Fruit fly (Drosophila melanogaster) whole organism, embryonic: ENCODE data around the gene lgs.

Source experiments
- Abd-B ChIP-seq: fragments of 200-800 bp; sonication (Bioruptor generic); optimal IDR thresholded peaks from 2 replicates; lab custom pipeline; 2018; ENCODE audit warnings: missing biosample characterization, mild to moderate bottlenecking, missing genetic modification characterization, moderate library complexity
- Blimp-1 ChIP-seq: fragments of 200-800 bp; sonication (Bioruptor generic); optimal IDR thresholded peaks from 3 replicates; lab custom pipeline; 2018; ENCODE audit warnings: missing biosample characterization, missing genetic modification characterization, mild to moderate bottlenecking, moderate library complexity, missing genetic modification reagents
- CG10462 ChIP-seq: fragments of 200-800 bp; sonication (Bioruptor generic); optimal IDR thresholded peaks from 2 replicates; lab custom pipeline; 2016; ENCODE audit warnings: missing biosample characterization, missing genetic modification characterization
- CG10543 ChIP-seq: fragments of 200-800 bp; sonication (Bioruptor generic); optimal IDR thresholded peaks from 3 replicates; lab custom pipeline; 2017; ENCODE audit warnings: missing biosample characterization, mild to moderate bottlenecking, missing genetic modification characterization, moderate library complexity
- CG11695 ChIP-seq: fragments of 200-800 bp; sonication (Bioruptor generic); IDR thresholded peaks from 3 replicates; pipeline ENCODE4 v1.3.6; 2022; ENCODE audit warnings: missing biosample characterization, missing genetic modification characterization
- CG12104 ChIP-seq: fragments of 200-800 bp; sonication (Bioruptor generic); optimal IDR thresholded peaks from 3 replicates; lab custom pipeline; 2016; ENCODE audit warnings: missing biosample characterization, missing genetic modification characterization
- CG12744 ChIP-seq: fragments of 200-800 bp; sonication (Bioruptor generic); optimal IDR thresholded peaks from 2 replicates; lab custom pipeline; 2016; ENCODE audit warnings: missing biosample characterization, missing genetic modification characterization
- CG15011 ChIP-seq: fragments of 200-800 bp; sonication (Bioruptor generic); optimal IDR thresholded peaks from 3 replicates; lab custom pipeline; 2018; ENCODE audit warnings: missing biosample characterization, mild to moderate bottlenecking, missing genetic modification characterization
- CG15696 ChIP-seq: fragments of 200-800 bp; sonication (Bioruptor generic); optimal IDR thresholded peaks from 2 replicates; lab custom pipeline; 2019; ENCODE audit warnings: missing biosample characterization, mild to moderate bottlenecking, missing genetic modification characterization, moderate library complexity
- CG1602 ChIP-seq: fragments of 200-800 bp; sonication (Bioruptor generic); optimal IDR thresholded peaks from 3 replicates; lab custom pipeline; 2016; ENCODE audit warnings: missing biosample characterization, missing genetic modification characterization
- CG18619 ChIP-seq: fragments of 200-800 bp; sonication (Bioruptor generic); optimal IDR thresholded peaks from 3 replicates; lab custom pipeline; 2017; ENCODE audit warnings: missing biosample characterization, mild to moderate bottlenecking, missing genetic modification characterization
- CG31224 ChIP-seq: fragments of 200-800 bp; sonication (Bioruptor generic); IDR thresholded peaks from 2 replicates; pipeline ENCODE4 v1.3.6; 2022; ENCODE audit warnings: missing biosample characterization, missing genetic modification characterization
- CG31441 ChIP-seq: fragments of 200-800 bp; sonication (Bioruptor generic); IDR thresholded peaks from 2 replicates; pipeline ENCODE4 v1.3.6; 2022; ENCODE audit warnings: missing biosample characterization, missing genetic modification characterization
- CG33213 ChIP-seq: fragments of 200-800 bp; sonication (Bioruptor generic); optimal IDR thresholded peaks from 3 replicates; lab custom pipeline; 2016; ENCODE audit warnings: missing biosample characterization, missing genetic modification characterization
- CG3407 ChIP-seq: fragments of 200-800 bp; sonication (Bioruptor generic); optimal IDR thresholded peaks from 2 replicates; lab custom pipeline; 2018; ENCODE audit warnings: missing biosample characterization, mild to moderate bottlenecking, missing genetic modification characterization
- CG4424 ChIP-seq: fragments of 200-800 bp; sonication (Bioruptor generic); optimal IDR thresholded peaks from 3 replicates; lab custom pipeline; 2016; ENCODE audit warnings: missing biosample characterization, missing genetic modification characterization
- CG4707 ChIP-seq: fragments of 200-800 bp; sonication (Bioruptor generic); optimal IDR thresholded peaks from 2 replicates; lab custom pipeline; 2018; ENCODE audit warnings: missing biosample characterization, mild to moderate bottlenecking, missing genetic modification characterization, moderate library complexity
- CG6791 ChIP-seq: fragments of 200-800 bp; sonication (Bioruptor generic); IDR thresholded peaks from 3 replicates; pipeline ENCODE4 v1.3.6; 2022; ENCODE audit warnings: missing biosample characterization, missing genetic modification characterization; ENCODE audit not compliant: partially characterized antibody
- CG7963 ChIP-seq: fragments of 200-800 bp; sonication (Bioruptor generic); IDR thresholded peaks from 3 replicates; pipeline ENCODE4 v1.3.6; 2022; ENCODE audit warnings: missing biosample characterization, missing genetic modification characterization; ENCODE audit not compliant: partially characterized antibody
- CG8281 ChIP-seq: fragments of 200-800 bp; sonication (Bioruptor generic); optimal IDR thresholded peaks from 2 replicates; lab custom pipeline; 2018; ENCODE audit warnings: missing biosample characterization, mild to moderate bottlenecking, missing genetic modification characterization, moderate library complexity
- CG9876 ChIP-seq: fragments of 200-800 bp; sonication (Bioruptor generic); optimal IDR thresholded peaks from 2 replicates; lab custom pipeline; 2016; ENCODE audit warnings: missing biosample characterization, missing genetic modification characterization
- Dbx ChIP-seq: fragments of 200-800 bp; sonication (Bioruptor generic); IDR thresholded peaks from 3 replicates; pipeline ENCODE4 v1.3.6; 2022; ENCODE audit warnings: missing biosample characterization, missing genetic modification characterization
- Dfd ChIP-seq, 2 experiments: fragments of >200 bp; optimal IDR thresholded peaks; 2 replicates each; lab custom pipeline; 2017; ENCODE audit warnings: missing biosample characterization in 2 of 2, missing genetic modification characterization in 2 of 2
- Dll ChIP-seq: fragments of 200-800 bp; sonication (Bioruptor generic); IDR thresholded peaks from 4 replicates; pipeline ENCODE4 v1.3.6; 2022; ENCODE audit warnings: missing biosample characterization, missing genetic modification characterization; ENCODE audit not compliant: partially characterized antibody
- GATAe ChIP-seq: fragments of 200-800 bp; sonication (Bioruptor generic); conservative IDR thresholded peaks from 2 replicates; pipeline ENCODE4 v1.3.6; 2022; ENCODE audit warnings: missing biosample characterization, missing genetic modification characterization
- H15 ChIP-seq: fragments of 200-800 bp; sonication (Bioruptor generic); IDR thresholded peaks from 3 replicates; pipeline ENCODE4 v1.3.6; 2022; ENCODE audit warnings: missing biosample characterization, missing genetic modification characterization
- HHEX ChIP-seq: fragments of 200-800 bp; sonication (Bioruptor generic); optimal IDR thresholded peaks from 3 replicates; lab custom pipeline; 2017; ENCODE audit warnings: missing biosample characterization, mild to moderate bottlenecking, missing genetic modification characterization, missing genetic modification reagents
- HLH54F ChIP-seq: fragments of 200-800 bp; sonication (Bioruptor generic); optimal IDR thresholded peaks from 3 replicates; lab custom pipeline; 2016; ENCODE audit warnings: missing biosample characterization, missing genetic modification characterization
- Hsf ChIP-seq: fragments of 200-800 bp; sonication (Bioruptor generic); optimal IDR thresholded peaks from 3 replicates; lab custom pipeline; 2016; ENCODE audit warnings: missing biosample characterization, missing genetic modification characterization
- Kr ChIP-seq: fragments of 200-800 bp; sonication (Bioruptor generic); optimal IDR thresholded peaks from 2 replicates; lab custom pipeline; 2017; ENCODE audit warnings: missing biosample characterization, mild to moderate bottlenecking, missing genetic modification characterization
- NfI ChIP-seq: fragments of 200-800 bp; sonication (Bioruptor generic); optimal IDR thresholded peaks from 3 replicates; lab custom pipeline; 2018; ENCODE audit warnings: missing biosample characterization, mild to moderate bottlenecking, missing genetic modification characterization, moderate library complexity
- Rx ChIP-seq: fragments of 200-800 bp; sonication (Bioruptor generic); IDR thresholded peaks from 2 replicates; pipeline ENCODE4 v1.3.6; 2022; ENCODE audit warnings: missing biosample characterization, missing genetic modification characterization
- YL-1 ChIP-seq: fragments of 200-800 bp; sonication (Bioruptor generic); optimal IDR thresholded peaks from 3 replicates; lab custom pipeline; 2017; ENCODE audit warnings: missing biosample characterization, mild to moderate bottlenecking, missing genetic modification characterization
- chn ChIP-seq: fragments of 200-800 bp; sonication (Bioruptor generic); optimal IDR thresholded peaks from 2 replicates; lab custom pipeline; 2016; ENCODE audit warnings: missing biosample characterization, missing genetic modification characterization
- esg ChIP-seq: fragments of 200-800 bp; sonication (Bioruptor generic); conservative IDR thresholded peaks from 2 replicates; pipeline ENCODE4 v1.3.6; 2022; ENCODE audit warnings: missing biosample characterization, missing genetic modification characterization
- ham ChIP-seq: fragments of 200-800 bp; sonication (Bioruptor generic); IDR thresholded peaks from 2 replicates; pipeline ENCODE4 v1.3.6; 2022; ENCODE audit warnings: missing biosample characterization, missing genetic modification characterization
- insv ChIP-seq, 2 experiments: fragments of 200-800 bp; sonication (Bioruptor generic); optimal IDR thresholded peaks; 3 replicates each; lab custom pipeline; 2016 to 2018; ENCODE audit warnings: missing biosample characterization in 2 of 2, missing genetic modification characterization in 2 of 2
- jumu ChIP-seq: fragments of 200-800 bp; sonication (Bioruptor generic); optimal IDR thresholded peaks from 3 replicates; lab custom pipeline; 2016; ENCODE audit warnings: missing biosample characterization, missing genetic modification characterization
- kni ChIP-seq: fragments of 200-800 bp; sonication (Bioruptor generic); optimal IDR thresholded peaks from 3 replicates; lab custom pipeline; 2017; ENCODE audit warnings: mild to moderate bottlenecking, missing biosample characterization, missing genetic modification reagents, missing genetic modification characterization
- lola ChIP-seq, 3 experiments: fragments of >200 bp in 2 of 3; fragments of 200-800 bp in 1 of 3; sonication (Bioruptor generic) in 1 of 3; optimal IDR thresholded peaks; 2 replicates each; lab custom pipeline; 2017 to 2019; ENCODE audit warnings: missing biosample characterization in 3 of 3, missing genetic modification characterization in 3 of 3, mild to moderate bottlenecking in 1 of 3, moderate library complexity in 1 of 3
- lov ChIP-seq, 2 experiments: fragments of 200-800 bp in 1 of 2; fragments of >200 bp in 1 of 2; sonication (Bioruptor generic) in 1 of 2; IDR thresholded peaks in 1 of 2; optimal IDR thresholded peaks in 1 of 2; 2 replicates in 1 of 2; 3 replicates in 1 of 2; pipeline versions ENCODE4 v1.3.6 to Lab custom; 2017 to 2022; ENCODE audit warnings: missing biosample characterization in 1 of 2, missing genetic modification characterization in 1 of 2
- nom ChIP-seq: fragments of 200-800 bp; sonication (Bioruptor generic); optimal IDR thresholded peaks from 2 replicates; lab custom pipeline; 2017; ENCODE audit warnings: missing biosample characterization, missing genetic modification characterization, mild to moderate bottlenecking, moderate library complexity, missing genetic modification reagents
- onecut ChIP-seq: fragments of 200-800 bp; sonication (Bioruptor generic); IDR thresholded peaks from 2 replicates; pipeline ENCODE4 v1.3.6; 2022; ENCODE audit warnings: missing biosample characterization, missing genetic modification characterization
- sens ChIP-seq: fragments of 200-800 bp; sonication (Bioruptor generic); peaks from one replicate; lab custom pipeline; 2016; ENCODE audit warnings: missing biosample characterization, missing genetic modification characterization
- slou ChIP-seq: fragments of 200-800 bp; sonication (Bioruptor generic); optimal IDR thresholded peaks from 3 replicates; lab custom pipeline; 2016; ENCODE audit warnings: missing biosample characterization, missing genetic modification characterization
- ssp ChIP-seq: fragments of 200-800 bp; sonication (Bioruptor generic); IDR thresholded peaks from 2 replicates; pipeline ENCODE4 v1.3.6; 2022; ENCODE audit warnings: missing biosample characterization, missing genetic modification characterization
- wdn ChIP-seq: fragments of 200-800 bp; sonication (Bioruptor generic); IDR thresholded peaks from 2 replicates; pipeline ENCODE4 v1.3.6; 2022; ENCODE audit warnings: missing biosample characterization, missing genetic modification characterization
- zfh1 ChIP-seq: fragments of 200-800 bp; sonication (Bioruptor generic); IDR thresholded peaks from 3 replicates; pipeline ENCODE4 v1.3.6; 2022; ENCODE audit warnings: missing biosample characterization, missing genetic modification characterization

The lgs gene

DNA sequence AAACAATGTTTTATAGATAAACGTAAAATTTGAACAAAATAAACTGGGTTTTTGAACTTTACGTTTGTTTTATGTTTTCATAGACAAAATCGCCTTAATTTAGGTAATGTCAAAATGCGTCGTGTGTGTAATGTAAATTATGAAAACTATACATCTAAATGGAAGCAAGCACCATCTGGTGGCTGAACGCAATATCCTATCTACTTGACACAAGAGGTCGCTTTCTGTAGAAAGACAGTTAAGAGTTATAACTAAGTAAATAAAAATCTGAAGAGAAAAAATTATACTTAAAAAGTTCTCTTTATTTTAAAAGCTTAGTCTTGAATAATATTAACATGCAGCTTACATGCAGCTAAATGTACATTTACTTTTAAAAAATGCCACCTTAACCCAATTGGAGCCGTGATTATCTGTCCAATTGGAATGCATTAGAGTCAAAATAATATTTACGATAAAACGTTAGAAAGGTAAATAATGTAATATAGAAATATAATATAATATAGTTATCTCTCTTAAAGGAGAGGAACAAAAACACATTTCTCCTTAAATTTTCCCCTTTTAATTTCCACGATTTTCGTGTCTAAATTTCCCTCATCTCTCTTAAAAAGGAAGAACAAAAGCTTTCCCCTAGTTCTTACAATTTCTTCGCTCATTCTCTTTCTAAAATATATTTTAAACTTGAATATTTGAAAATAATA, 18.9 kb downstream of the lgs start (continued):
- peak; percentile 69 for TF ChIP-seq CG10543 (GFP tag; lab: Kevin White, UChicago)
- TF ChIP-seq slou (GFP tag; lab: Kevin White, UChicago) = peak; percentile 88
- peak; percentile 99 for TF ChIP-seq sens
- TF ChIP-seq CG31224 (GFP tag; lab: Robert Waterston, UW) = peak; percentile 79; the same call in 1 of the 2 replicates
- TF ChIP-seq CG4707 (GFP tag; lab: Kevin White, UChicago) = peak; percentile 93
- TF ChIP-seq onecut (GFP tag; lab: Robert Waterston, UW) = peak; percentile 91
- TF ChIP-seq chn (GFP tag; lab: Kevin White, UChicago) = peak; percentile 97
- peak; percentile 76 for TF ChIP-seq CG15011 (GFP tag; lab: Kevin White, UChicago)
- TF ChIP-seq CG12104 = peak; percentile 88
- no peak for TF ChIP-seq Dfd (GFP tag; optimal IDR thresholded peaks at IDR 0.05; lab: Kevin White, UChicago)
- peak; percentile 84 for TF ChIP-seq CG10462 (GFP tag; lab: Kevin White, UChicago)
- no peak for TF ChIP-seq ssp
- TF ChIP-seq CG3407 (GFP tag; lab: Kevin White, UChicago) = peak; percentile 86
- TF ChIP-seq zfh1 = peak; percentile 92
- no peak; the same call in 1 of the 2 replicates for TF ChIP-seq GATAe (GFP tag; lab: Robert Waterston, UW)
- no peak for TF ChIP-seq Kr (GFP tag; lab: Kevin White, UChicago)
- TF ChIP-seq Dbx = peak; percentile 95; the same call in 2 of the 3 replicates
- peak; percentile 96 for TF ChIP-seq CG4424
- peak; percentile 94 for TF ChIP-seq CG9876 (GFP tag; lab: Kevin White, UChicago)
- TF ChIP-seq CG11695 (GFP tag; lab: Robert Waterston, UW) = peak; percentile 67; the same call in 2 of the 3 replicates
- peak; percentile 97 for TF ChIP-seq Hsf
- peak; percentile 65 for TF ChIP-seq YL-1
- TF ChIP-seq CG1602 (GFP tag; lab: Kevin White, UChicago) = peak; percentile 92
- TF ChIP-seq CG8281 = peak; percentile 63
- TF ChIP-seq ham (GFP tag; lab: Robert Waterston, UW) = no peak; the same call in 1 of the 2 replicates
- TF ChIP-seq Rx (GFP tag; lab: Robert Waterston, UW) = no peak
- TF ChIP-seq CG31441 (GFP tag; lab: Robert Waterston, UW) = no peak; the same call in 1 of the 2 replicates
- peak; percentile 88 for TF ChIP-seq kni (GFP tag; lab: Kevin White, UChicago)
- TF ChIP-seq H15 (GFP tag; lab: Robert Waterston, UW) = peak; percentile 90; the same call in 2 of the 3 replicates
- no peak for TF ChIP-seq CG7963 (GFP tag; lab: Robert Waterston, UW)
- peak; percentile 59 for TF ChIP-seq nom
- TF ChIP-seq NfI = peak; percentile 96
- no peak for TF ChIP-seq Blimp-1 (GFP tag; lab: Kevin White, UChicago)
- peak; percentile 89 for TF ChIP-seq CG12744 (GFP tag; lab: Kevin White, UChicago)
- peak in 1 of 3 experiments; percentile 63 for TF ChIP-seq lola (GFP tag; optimal IDR thresholded peaks at IDR 0.05; lab: Kevin White, UChicago)
- TF ChIP-seq CG18619 (GFP tag; lab: Kevin White, UChicago) = peak; percentile 91
- TF ChIP-seq HLH54F (GFP tag; lab: Kevin White, UChicago) = peak; percentile 92
- peak; percentile 98 for TF ChIP-seq CG33213
- TF ChIP-seq CG15696 (tag; lab: Kevin White, UChicago) = peak; percentile 93
- peak; percentile 89 for TF ChIP-seq jumu
- TF ChIP-seq CG6791 (GFP tag; lab: Robert Waterston, UW) = no peak
- peak; percentile 72; the same call in 1 of the 2 replicates for TF ChIP-seq wdn (GFP tag; lab: Robert Waterston, UW)
- no peak for TF ChIP-seq Dll (GFP tag; lab: Robert Waterston, UW)
- no peak for TF ChIP-seq Abd-B (GFP tag; lab: Kevin White, UChicago)
- TF ChIP-seq HHEX (GFP tag; lab: Kevin White, UChicago) = peak; percentile 93
- TF ChIP-seq insv (GFP tag; optimal IDR thresholded peaks at IDR 0.05; lab: Kevin White, UChicago) = peak in 1 of 2 experiments; percentile 91
- TF ChIP-seq esg (GFP tag; lab: Robert Waterston, UW) = no peak; the same call in 1 of the 2 replicates
- TF ChIP-seq lov (optimal IDR thresholded peaks at IDR 0.05; lab: Kevin White, UChicago) = no peak
- no peak; the same call in 2 of the 3 replicates for TF ChIP-seq lov (GFP tag; IDR thresholded peaks at IDR 0.05; lab: Robert Waterston, UW)
